Worm (Caenorhabditis elegans) whole organism, early embryonic: Measurements from ENCODE around the gene C06G3.8.

Experiments used
- B0310.2 ChIP-seq: sonication (generic microtip); optimal IDR thresholded peaks from 2 replicates; lab custom pipeline; 2016; ENCODE audit warnings: mild to moderate bottlenecking, missing genetic modification characterization, missing compliant biosample characterization
- F13C5.2 ChIP-seq: sonication (generic microtip); optimal IDR thresholded peaks from 2 replicates; lab custom pipeline; 2017; ENCODE audit warnings: mild to moderate bottlenecking, missing genetic modification characterization, inconsistent platforms, missing compliant biosample characterization
- aly-1 ChIP-seq: sonication (generic microtip); optimal IDR thresholded peaks from 2 replicates; lab custom pipeline; 2016; ENCODE audit warnings: missing genetic modification characterization, missing compliant biosample characterization
- ama-1 ChIP-seq: fragments of 150-350 bp; optimal IDR thresholded peaks from 2 replicates; lab custom pipeline; 2014
- ceh-13 ChIP-seq: fragments of 200-800 bp; sonication (Bioruptor generic); optimal IDR thresholded peaks from 2 replicates; lab custom pipeline; 2018; ENCODE audit warnings: mild to moderate bottlenecking, missing genetic modification characterization, missing compliant biosample characterization
- ceh-36 ChIP-seq: sonication (generic microtip); optimal IDR thresholded peaks from 2 replicates; lab custom pipeline; 2016; ENCODE audit warnings: missing genetic modification characterization, inconsistent platforms, missing compliant biosample characterization
- ets-7 ChIP-seq: sonication (generic microtip); optimal IDR thresholded peaks from 2 replicates; lab custom pipeline; 2016; ENCODE audit warnings: missing genotype, missing genetic modification characterization, missing compliant biosample characterization
- flt-1 ChIP-seq: fragments of 200-800 bp; sonication (Bioruptor generic); IDR thresholded peaks from 2 replicates; pipeline ENCODE4 v1.3.6; 2022; ENCODE audit warnings: missing genetic modification characterization, missing compliant biosample characterization
- hmbx-1 ChIP-seq: sonication (generic microtip); optimal IDR thresholded peaks from 2 replicates; lab custom pipeline; 2016; ENCODE audit warnings: mild to moderate bottlenecking, missing genetic modification characterization, missing compliant biosample characterization
- hmg-4 ChIP-seq: fragments of 200-800 bp; sonication (Bioruptor generic); optimal IDR thresholded peaks from 2 replicates; lab custom pipeline; 2018; ENCODE audit warnings: mild to moderate bottlenecking, missing genetic modification characterization, missing compliant biosample characterization
- hnd-1 ChIP-seq: sonication (generic microtip); optimal IDR thresholded peaks from 2 replicates; lab custom pipeline; 2016; ENCODE audit warnings: missing genetic modification characterization, missing compliant biosample characterization
- pes-1 ChIP-seq: fragments of 200-800 bp; sonication (Bioruptor generic); IDR thresholded peaks from 2 replicates; pipeline ENCODE4 v1.3.6; 2022; ENCODE audit warnings: missing genetic modification reagents, missing genetic modification characterization, missing compliant biosample characterization
- scrt-1 ChIP-seq: fragments of 200-800 bp; sonication (Bioruptor generic); IDR thresholded peaks from 2 replicates; pipeline ENCODE4 v1.3.6; 2022; ENCODE audit warnings: missing genetic modification characterization, missing compliant biosample characterization
- sea-1 ChIP-seq: fragments of 200-800 bp; sonication (Bioruptor generic); conservative IDR thresholded peaks from 2 replicates; pipeline ENCODE4 v1.3.6; 2022; ENCODE audit warnings: missing genetic modification characterization, missing compliant biosample characterization
- tbx-11 ChIP-seq: fragments of 200-800 bp; sonication (Bioruptor generic); IDR thresholded peaks from 2 replicates; pipeline ENCODE4 v1.3.6; 2022; ENCODE audit warnings: missing genetic modification characterization, missing compliant biosample characterization
- tbx-37 ChIP-seq: fragments of 200-800 bp; sonication (Bioruptor generic); conservative IDR thresholded peaks from 2 replicates; pipeline ENCODE4 v1.3.6; 2022; ENCODE audit warnings: missing genetic modification reagents, missing genetic modification characterization, missing compliant biosample characterization
- tra-4 ChIP-seq: sonication (generic microtip); optimal IDR thresholded peaks from 2 replicates; lab custom pipeline; 2017; ENCODE audit warnings: missing genetic modification characterization, missing compliant biosample characterization

C06G3.8 gene

DNA sequence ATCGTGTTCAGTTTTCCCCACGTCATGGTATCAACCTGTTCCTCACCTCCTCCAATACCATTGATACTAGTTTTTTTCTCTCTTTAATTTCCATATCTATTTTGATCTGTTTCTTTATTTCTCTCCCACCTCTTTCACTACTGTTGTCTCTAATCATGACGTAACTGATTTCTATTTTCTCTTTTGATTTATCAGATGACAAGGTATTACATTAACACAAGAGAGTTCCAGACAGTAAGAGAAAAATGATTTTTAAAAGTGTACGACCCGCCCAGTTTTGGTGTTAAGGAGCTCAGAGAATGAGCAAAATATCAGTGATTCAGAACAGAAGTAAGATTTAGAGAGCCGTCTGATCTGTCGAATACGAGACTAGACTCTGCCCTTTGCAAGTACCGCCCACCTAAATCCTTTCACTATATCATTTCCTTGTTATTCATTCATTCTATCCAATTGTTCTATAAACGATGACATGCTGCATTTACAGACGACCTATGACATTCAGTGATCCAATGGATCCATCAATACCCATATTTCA lies 17.4 kb upstream of the C06G3.8 start, which contains the start of gene nhr-105:
TSS of gene nhr-105 (plus strand) at position 485 of the 535 bp plus-strand sequence.
- TF ChIP-seq flt-1 (GFP tag; lab: Robert Waterston, UW) = no peak
- TF ChIP-seq ama-1 (lab: Kevin White, UChicago) = no peak
- TF ChIP-seq tra-4 = no peak
- no peak for TF ChIP-seq F13C5.2
- TF ChIP-seq ceh-36 = no peak
- TF ChIP-seq sea-1 = no peak
- no peak for TF ChIP-seq scrt-1
- no peak for TF ChIP-seq hnd-1 (tag; lab: Kevin White, UChicago)
- no peak for TF ChIP-seq ets-7 (tag; lab: Kevin White, UChicago)
- no peak for TF ChIP-seq tbx-11 (GFP tag; lab: Robert Waterston, UW)
- no peak for TF ChIP-seq tbx-37
- TF ChIP-seq aly-1 (tag; lab: Kevin White, UChicago) = no peak
- TF ChIP-seq ceh-13 (GFP tag; lab: Kevin White, UChicago) = no peak
- TF ChIP-seq B0310.2 (tag; lab: Kevin White, UChicago) = no peak
- no peak for TF ChIP-seq pes-1 (GFP tag; lab: Robert Waterston, UW)
- TF ChIP-seq hmbx-1 (tag; lab: Kevin White, UChicago) = no peak
- TF ChIP-seq hmg-4 (GFP tag; lab: Kevin White, UChicago) = no peak

DNA sequence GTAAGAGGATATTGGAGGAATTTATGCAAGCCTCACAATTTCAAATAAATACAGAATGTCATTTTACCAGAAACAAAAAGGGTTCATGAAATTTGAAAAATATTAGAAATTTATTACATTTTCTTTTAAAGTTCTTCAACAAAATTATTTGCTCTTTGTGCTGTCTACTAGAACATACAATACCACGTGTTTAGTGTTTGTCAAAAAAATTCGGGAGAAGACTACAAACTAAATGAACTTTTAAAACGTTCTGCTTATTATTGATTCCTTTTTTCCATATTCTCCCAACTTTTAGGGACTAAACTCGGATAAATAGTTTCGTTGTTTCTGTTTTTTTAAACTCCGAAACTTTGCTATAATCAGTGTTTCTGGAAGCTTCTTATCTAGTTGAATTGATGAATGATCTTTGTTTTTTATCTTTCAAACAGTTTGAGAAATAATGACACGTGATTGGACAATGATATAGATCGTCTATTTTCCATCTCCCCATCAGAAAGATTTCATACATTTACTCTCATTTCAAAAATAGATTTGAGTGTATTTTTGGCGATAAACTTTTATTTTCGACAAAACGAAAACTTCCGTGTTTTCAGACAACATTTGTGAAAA lies 16.4 kb upstream of the C06G3.8 start:
- TF ChIP-seq aly-1 (tag; lab: Kevin White, UChicago) (no peak), hmbx-1 (tag; lab: Kevin White, UChicago) (no peak), tbx-37 (no peak), F13C5.2 (no peak), hmg-4 (GFP tag; lab: Kevin White, UChicago) (no peak), ceh-36 (no peak), sea-1 (no peak), ets-7 (tag; lab: Kevin White, UChicago) (no peak), ama-1 (lab: Kevin White, UChicago) (no peak), B0310.2 (tag; lab: Kevin White, UChicago) (no peak), flt-1 (GFP tag; lab: Robert Waterston, UW) (no peak), tra-4 (no peak), scrt-1 (no peak), ceh-13 (GFP tag; lab: Kevin White, UChicago) (no peak), hnd-1 (tag; lab: Kevin White, UChicago) (no peak), pes-1 (GFP tag; lab: Robert Waterston, UW) (no peak), tbx-11 (GFP tag; lab: Robert Waterston, UW) (no peak)

DNA sequence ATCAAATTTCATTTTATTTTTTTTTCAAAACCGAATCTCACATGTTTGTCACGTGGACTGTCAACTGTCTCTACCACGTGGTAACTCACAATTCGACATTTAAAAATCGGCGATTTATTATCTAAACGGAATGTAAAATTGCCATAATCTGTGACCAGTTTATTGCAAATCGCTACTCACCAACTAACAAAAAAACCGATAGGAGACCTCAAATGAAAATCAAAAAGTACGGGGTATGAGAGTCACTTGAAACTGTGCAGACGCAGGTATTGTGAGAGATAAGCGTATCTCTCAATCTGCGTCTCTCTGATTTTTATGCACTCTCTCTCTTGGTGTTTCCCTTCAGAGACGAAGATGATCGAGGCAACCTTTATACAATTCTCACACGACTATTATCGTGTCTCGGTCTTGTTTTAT lies 15.4 kb upstream of the C06G3.8 start:
- TF ChIP-seq sea-1 (no peak), ceh-36 (no peak), hnd-1 (tag; lab: Kevin White, UChicago) (no peak), scrt-1 (no peak), ama-1 (lab: Kevin White, UChicago) (no peak), ets-7 (tag; lab: Kevin White, UChicago) (no peak), flt-1 (GFP tag; lab: Robert Waterston, UW) (no peak), B0310.2 (tag; lab: Kevin White, UChicago) (no peak), tbx-11 (GFP tag; lab: Robert Waterston, UW) (no peak), hmg-4 (GFP tag; lab: Kevin White, UChicago) (no peak), tbx-37 (no peak), tra-4 (no peak), aly-1 (tag; lab: Kevin White, UChicago) (no peak)

DNA sequence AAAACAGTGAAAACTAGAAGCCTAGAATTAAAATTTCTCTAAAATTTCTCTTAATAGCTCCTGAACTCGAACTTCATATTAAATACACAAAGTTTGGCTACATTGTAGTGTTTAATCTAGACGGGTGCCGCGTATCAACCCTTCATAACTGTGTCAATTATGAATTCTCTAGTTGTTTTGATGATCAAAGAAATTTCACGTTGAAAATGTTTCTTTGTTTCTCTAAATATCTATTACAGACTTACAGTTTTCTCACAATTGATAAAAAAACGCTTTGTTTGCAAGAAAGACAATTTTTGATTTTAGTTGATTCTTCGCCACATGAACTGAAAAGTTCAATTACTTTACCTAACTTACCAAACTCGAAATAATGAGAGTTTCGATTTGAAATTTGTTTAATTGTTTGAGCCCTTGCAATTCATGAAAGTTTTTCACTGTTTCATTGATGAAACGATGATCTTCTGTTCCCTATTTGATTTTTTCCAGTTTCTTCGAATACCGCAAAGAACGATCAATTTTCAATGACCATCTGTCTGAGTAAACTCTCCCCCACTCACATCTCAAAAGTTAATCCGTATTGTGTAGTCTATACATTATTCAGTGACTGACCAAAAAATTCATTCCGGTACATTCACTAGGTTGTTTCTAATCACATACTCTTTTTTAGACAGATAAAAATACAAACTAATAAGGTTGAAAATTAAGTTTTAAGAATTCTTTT lies 14.4 kb upstream of the C06G3.8 start:
- TF ChIP-seq scrt-1 (no peak), ceh-13 (GFP tag; lab: Kevin White, UChicago) (no peak), tbx-37 (no peak)

DNA sequence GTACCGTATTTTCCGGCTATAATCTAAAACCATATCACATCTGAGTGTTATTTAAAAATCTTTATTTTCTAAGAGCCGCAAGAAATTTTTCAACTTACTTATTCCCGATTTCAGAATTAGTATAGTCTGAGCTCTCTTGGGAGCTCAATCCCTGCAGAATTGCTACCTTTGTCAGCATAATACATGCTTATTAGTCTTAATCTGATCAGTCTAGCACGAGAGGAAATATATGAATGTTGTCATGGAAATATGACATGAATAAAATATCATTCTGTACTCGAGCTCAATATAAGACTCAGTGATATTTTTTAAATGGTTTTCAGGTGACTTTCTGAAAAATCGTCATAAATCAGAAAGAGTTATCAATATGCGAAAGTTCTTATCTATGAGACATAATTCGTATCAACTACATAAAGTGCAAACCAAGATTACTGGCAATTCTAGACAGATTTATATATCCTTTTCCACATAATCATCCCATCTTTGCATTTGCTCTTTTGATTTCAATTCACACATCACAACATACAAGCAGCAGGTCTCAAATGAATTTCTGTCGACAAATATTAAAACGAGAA lies 13.1 kb upstream of the C06G3.8 start:
- TF ChIP-seq hmg-4 (GFP tag; lab: Kevin White, UChicago) = no peak
- TF ChIP-seq tbx-11 (GFP tag; lab: Robert Waterston, UW) = no peak
- TF ChIP-seq hnd-1 (tag; lab: Kevin White, UChicago) = no peak
- TF ChIP-seq tbx-37 = no peak
- TF ChIP-seq pes-1 (GFP tag; lab: Robert Waterston, UW) = no peak
- no peak for TF ChIP-seq F13C5.2
- no peak for TF ChIP-seq tra-4
- no peak for TF ChIP-seq ets-7 (tag; lab: Kevin White, UChicago)
- TF ChIP-seq ama-1 (lab: Kevin White, UChicago) = no peak
- TF ChIP-seq ceh-13 (GFP tag; lab: Kevin White, UChicago) = no peak

DNA sequence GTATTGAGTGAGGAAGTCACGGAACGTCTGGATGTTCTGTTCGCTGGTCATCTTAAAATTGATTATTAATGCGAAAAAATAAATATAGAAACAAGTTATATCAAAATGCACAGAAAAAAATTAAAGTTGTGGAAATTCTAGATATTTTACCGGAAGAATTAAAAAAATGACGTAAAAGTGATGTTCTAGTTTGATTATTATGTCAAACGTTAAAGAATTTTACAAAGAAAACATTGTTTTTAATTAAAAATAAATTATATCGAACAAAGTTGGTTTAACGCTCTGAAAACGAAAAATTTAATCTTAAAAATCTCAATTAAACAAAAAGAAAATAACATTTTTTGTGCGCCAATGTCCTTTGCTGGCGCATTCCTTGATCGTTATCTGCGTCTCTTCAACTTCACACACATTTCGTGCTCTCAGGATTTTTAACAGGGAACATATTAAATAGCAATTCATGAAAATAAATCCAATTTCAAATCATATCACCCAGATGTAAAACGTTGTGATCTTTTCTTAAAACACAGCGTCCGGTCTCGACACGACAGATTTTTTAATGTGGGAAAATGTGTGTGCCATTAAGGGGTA lies 12.3 kb upstream of the C06G3.8 start, which contains the start of gene tin-9.1:
TSS of gene tin-9.1 (minus strand) at position 51 of the 588 bp plus-strand sequence.
- TF ChIP-seq ets-7 (tag; lab: Kevin White, UChicago) (no peak), sea-1 (no peak), tra-4 (no peak), tbx-11 (GFP tag; lab: Robert Waterston, UW) (no peak), B0310.2 (tag; lab: Kevin White, UChicago) (no peak), pes-1 (GFP tag; lab: Robert Waterston, UW) (no peak), scrt-1 (no peak), ama-1 (lab: Kevin White, UChicago) (no peak)

DNA sequence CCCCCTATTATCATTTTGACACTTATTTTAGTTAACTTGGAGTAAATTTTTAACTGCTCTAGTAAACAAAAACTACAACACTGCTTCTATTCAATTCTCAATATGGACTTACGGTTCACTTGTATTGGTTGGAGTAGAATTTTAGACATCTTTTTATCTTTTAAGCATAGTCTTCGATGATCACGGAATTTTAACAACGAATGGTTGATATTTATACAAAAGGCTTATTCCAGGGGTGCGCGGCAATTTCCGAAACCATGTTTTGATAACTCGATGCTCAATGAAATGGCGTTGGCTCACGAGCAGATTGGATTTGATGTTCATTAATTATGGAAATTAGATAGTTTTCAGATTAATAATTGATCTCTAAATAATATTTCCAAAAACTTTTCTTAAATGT lies 11.1 kb upstream of the C06G3.8 start:
- no peak for TF ChIP-seq ceh-36
- TF ChIP-seq sea-1 = no peak
- TF ChIP-seq hmbx-1 (tag; lab: Kevin White, UChicago) = no peak
- no peak for TF ChIP-seq ets-7 (tag; lab: Kevin White, UChicago)
- no peak for TF ChIP-seq scrt-1
- no peak for TF ChIP-seq tbx-37
- TF ChIP-seq flt-1 (GFP tag; lab: Robert Waterston, UW) = no peak
- no peak for TF ChIP-seq F13C5.2
- no peak for TF ChIP-seq aly-1 (tag; lab: Kevin White, UChicago)
- TF ChIP-seq tra-4 = no peak
- no peak for TF ChIP-seq hmg-4 (GFP tag; lab: Kevin White, UChicago)
- no peak for TF ChIP-seq hnd-1 (tag; lab: Kevin White, UChicago)
- TF ChIP-seq pes-1 (GFP tag; lab: Robert Waterston, UW) = no peak
- no peak for TF ChIP-seq B0310.2 (tag; lab: Kevin White, UChicago)
- no peak for TF ChIP-seq tbx-11 (GFP tag; lab: Robert Waterston, UW)
